Worm (Caenorhabditis elegans) whole organism, L3 larva: ENCODE results near the gene VW02B12L.2.

Experiments
- R02D3.7 ChIP-seq: fragments of 150-350 bp; optimal IDR thresholded peaks from 2 replicates; lab custom pipeline; 2014; ENCODE audit warnings: missing biosample characterization, missing genetic modification characterization
- ZK546.5 ChIP-seq: sonication (generic microtip); optimal IDR thresholded peaks from 2 replicates; lab custom pipeline; 2017; ENCODE audit warnings: missing biosample characterization, missing genetic modification characterization
- aly-2 ChIP-seq: fragments of 150-350 bp; optimal IDR thresholded peaks from 2 replicates; lab custom pipeline; 2014; ENCODE audit warnings: missing biosample characterization, missing genetic modification characterization
- ama-1 ChIP-seq: fragments of 150-350 bp; optimal IDR thresholded peaks from 2 replicates; lab custom pipeline; 2018
- ceh-16 ChIP-seq: sonication (generic microtip); optimal IDR thresholded peaks from 2 replicates; lab custom pipeline; 2017; ENCODE audit warnings: missing biosample characterization, missing genetic modification characterization
- ceh-28 ChIP-seq: fragments of 150-350 bp; optimal IDR thresholded peaks from 2 replicates; lab custom pipeline; 2014; ENCODE audit warnings: missing biosample characterization, missing genetic modification reagents, missing genetic modification characterization
- ceh-82 ChIP-seq: fragments of 150-350 bp; optimal IDR thresholded peaks from 2 replicates; lab custom pipeline; 2014; ENCODE audit warnings: missing biosample characterization, missing genetic modification characterization
- ceh-9 ChIP-seq: sonication (generic microtip); optimal IDR thresholded peaks from 2 replicates; lab custom pipeline; 2018; ENCODE audit warnings: missing biosample characterization, missing genetic modification characterization
- daf-12 ChIP-seq: fragments of 150-350 bp; optimal IDR thresholded peaks from 2 replicates; lab custom pipeline; 2014; ENCODE audit warnings: missing biosample characterization, missing genetic modification reagents, missing genetic modification characterization
- egl-27 ChIP-seq: sonication (generic microtip); optimal IDR thresholded peaks from 4 replicates; lab custom pipeline; 2017; ENCODE audit warnings: missing biosample characterization, missing genetic modification reagents, missing genetic modification characterization
- egl-5 ChIP-seq: fragments of 150-350 bp; optimal IDR thresholded peaks from 2 replicates; lab custom pipeline; 2017; ENCODE audit warnings: missing biosample characterization, missing genetic modification reagents, missing genetic modification characterization, inconsistent platforms
- elt-1 ChIP-seq: fragments of 150-350 bp; optimal IDR thresholded peaks from 2 replicates; lab custom pipeline; 2014; ENCODE audit warnings: missing biosample characterization, missing genetic modification characterization
- elt-2 ChIP-seq: sonication (generic microtip); optimal IDR thresholded peaks from 2 replicates; lab custom pipeline; 2016; ENCODE audit warnings: missing genetic modification reagents, mild to moderate bottlenecking, missing genetic modification characterization, missing compliant biosample characterization
- elt-3 ChIP-seq, 3 experiments: fragments of 150-350 bp in 1 of 3; sonication (generic microtip) in 2 of 3; optimal IDR thresholded peaks; 2 replicates in 2 of 3; 4 replicates in 1 of 3; lab custom pipeline; 2014 to 2017; ENCODE audit warnings: missing biosample characterization in 3 of 3, missing genetic modification characterization in 3 of 3
- eor-1 ChIP-seq, 2 experiments: fragments of 150-350 bp; optimal IDR thresholded peaks; 2 replicates each; lab custom pipeline; 2014 to 2018; ENCODE audit warnings: missing biosample characterization in 2 of 2, missing genetic modification characterization in 2 of 2
- fkh-2 ChIP-seq: fragments of 150-350 bp; optimal IDR thresholded peaks from 2 replicates; lab custom pipeline; 2014; ENCODE audit warnings: missing biosample characterization, missing genetic modification reagents, missing genetic modification characterization
- hmg-11 ChIP-seq: sonication (generic microtip); optimal IDR thresholded peaks from 2 replicates; lab custom pipeline; 2016; ENCODE audit warnings: missing genetic modification characterization, missing compliant biosample characterization
- jun-1 ChIP-seq: fragments of 150-350 bp; optimal IDR thresholded peaks from 2 replicates; lab custom pipeline; 2014; ENCODE audit warnings: missing biosample characterization, missing genetic modification reagents, missing genetic modification characterization
- lin-15B ChIP-seq: fragments of 150-350 bp; optimal IDR thresholded peaks from 2 replicates; lab custom pipeline; 2014; ENCODE audit warnings: missing biosample characterization, missing genetic modification characterization
- lin-39 ChIP-seq: fragments of 150-350 bp; optimal IDR thresholded peaks from 2 replicates; lab custom pipeline; 2018; ENCODE audit warnings: missing biosample characterization, missing genetic modification reagents, missing genetic modification characterization
- lsy-12 ChIP-seq: sonication (generic microtip); optimal IDR thresholded peaks from 2 replicates; lab custom pipeline; 2016; ENCODE audit warnings: mild to moderate bottlenecking, missing genetic modification characterization, missing compliant biosample characterization
- mdl-1 ChIP-seq: fragments of 150-350 bp; optimal IDR thresholded peaks from 2 replicates; lab custom pipeline; 2014; ENCODE audit warnings: missing biosample characterization, missing genetic modification characterization
- mml-1 ChIP-seq: fragments of 150-350 bp; sonication (generic microtip); optimal IDR thresholded peaks from 3 replicates; lab custom pipeline; 2014; ENCODE audit warnings: missing biosample characterization, missing genetic modification characterization
- nfya-1 ChIP-seq: sonication (generic microtip); optimal IDR thresholded peaks from 2 replicates; lab custom pipeline; 2017; ENCODE audit warnings: missing genetic modification characterization, mild to moderate bottlenecking, missing compliant biosample characterization, antibody characterized with exemption, moderate library complexity; ENCODE audit not compliant: insufficient read depth
- nhr-11 ChIP-seq: fragments of 150-350 bp; optimal IDR thresholded peaks from 2 replicates; lab custom pipeline; 2014; ENCODE audit warnings: missing biosample characterization, missing genetic modification characterization
- nhr-12 ChIP-seq: fragments of 150-350 bp; optimal IDR thresholded peaks from 2 replicates; lab custom pipeline; 2014; ENCODE audit warnings: missing biosample characterization, missing genetic modification characterization
- nhr-23 ChIP-seq: fragments of 150-350 bp; optimal IDR thresholded peaks from 2 replicates; lab custom pipeline; 2014; ENCODE audit warnings: missing biosample characterization, missing genetic modification reagents, missing genetic modification characterization
- nhr-237 ChIP-seq: fragments of 150-350 bp; optimal IDR thresholded peaks from 2 replicates; lab custom pipeline; 2014; ENCODE audit warnings: missing biosample characterization, missing genetic modification characterization
- nhr-25 ChIP-seq: sonication (generic microtip); optimal IDR thresholded peaks from 2 replicates; lab custom pipeline; 2017; ENCODE audit warnings: missing biosample characterization, missing genetic modification characterization
- nhr-28 ChIP-seq: fragments of 150-350 bp; optimal IDR thresholded peaks from 2 replicates; lab custom pipeline; 2014; ENCODE audit warnings: missing biosample characterization, missing genetic modification characterization
- nhr-43 ChIP-seq: sonication (generic microtip); optimal IDR thresholded peaks from 2 replicates; lab custom pipeline; 2016; ENCODE audit warnings: mild to moderate bottlenecking, missing genetic modification characterization, missing compliant biosample characterization; ENCODE audit not compliant: poor library complexity, severe bottlenecking
- nhr-67 ChIP-seq: fragments of 150-350 bp; optimal IDR thresholded peaks from 2 replicates; lab custom pipeline; 2014; ENCODE audit warnings: missing biosample characterization, missing genetic modification characterization
- nhr-76 ChIP-seq: fragments of 150-350 bp; sonication (generic microtip); optimal IDR thresholded peaks from 5 replicates; lab custom pipeline; 2014; ENCODE audit warnings: missing biosample characterization, missing genetic modification characterization
- nhr-77 ChIP-seq: fragments of 150-350 bp; optimal IDR thresholded peaks from 2 replicates; lab custom pipeline; 2014; ENCODE audit warnings: missing biosample characterization, missing genetic modification characterization
- pha-4 ChIP-seq: fragments of 150-350 bp; optimal IDR thresholded peaks from 2 replicates; lab custom pipeline; 2014; ENCODE audit warnings: missing biosample characterization, missing genetic modification reagents, missing genetic modification characterization
- pqm-1 ChIP-seq: fragments of 150-350 bp; optimal IDR thresholded peaks from 2 replicates; lab custom pipeline; 2017; ENCODE audit warnings: missing biosample characterization, missing genetic modification characterization, inconsistent platforms
- sea-2 ChIP-seq: fragments of 150-350 bp; sonication (generic microtip); optimal IDR thresholded peaks from 4 replicates; lab custom pipeline; 2014; ENCODE audit warnings: missing biosample characterization, missing genetic modification reagents, missing genetic modification characterization
- skn-1 ChIP-seq: fragments of 150-350 bp; optimal IDR thresholded peaks from 2 replicates; lab custom pipeline; 2014; ENCODE audit warnings: missing biosample characterization, missing genetic modification characterization
- snpc-4 ChIP-seq: fragments of 150-350 bp; optimal IDR thresholded peaks from 2 replicates; lab custom pipeline; 2014; ENCODE audit warnings: missing biosample characterization, missing genetic modification characterization
- tbx-2 ChIP-seq: sonication (generic microtip); optimal IDR thresholded peaks from 2 replicates; lab custom pipeline; 2016; ENCODE audit warnings: mild to moderate bottlenecking, missing genetic modification characterization, missing compliant biosample characterization
- unc-39 ChIP-seq: sonication (generic microtip); optimal IDR thresholded peaks from 4 replicates; lab custom pipeline; 2017; ENCODE audit warnings: missing biosample characterization, missing genetic modification characterization
- unc-62 ChIP-seq: fragments of 150-350 bp; sonication (generic microtip); optimal IDR thresholded peaks from 4 replicates; lab custom pipeline; 2014; ENCODE audit warnings: missing biosample characterization, missing genetic modification reagents, missing genetic modification characterization
- zag-1 ChIP-seq: fragments of 150-350 bp; optimal IDR thresholded peaks from 2 replicates; lab custom pipeline; 2014; ENCODE audit warnings: missing biosample characterization, missing genetic modification characterization
- ztf-11 ChIP-seq: fragments of 150-350 bp; optimal IDR thresholded peaks from 2 replicates; lab custom pipeline; 2014; ENCODE audit warnings: missing biosample characterization, missing genetic modification characterization
- ztf-4 ChIP-seq: fragments of 150-350 bp; optimal IDR thresholded peaks from 2 replicates; lab custom pipeline; 2014; ENCODE audit warnings: missing biosample characterization, missing genetic modification characterization

The VW02B12L.2 gene

DNA sequence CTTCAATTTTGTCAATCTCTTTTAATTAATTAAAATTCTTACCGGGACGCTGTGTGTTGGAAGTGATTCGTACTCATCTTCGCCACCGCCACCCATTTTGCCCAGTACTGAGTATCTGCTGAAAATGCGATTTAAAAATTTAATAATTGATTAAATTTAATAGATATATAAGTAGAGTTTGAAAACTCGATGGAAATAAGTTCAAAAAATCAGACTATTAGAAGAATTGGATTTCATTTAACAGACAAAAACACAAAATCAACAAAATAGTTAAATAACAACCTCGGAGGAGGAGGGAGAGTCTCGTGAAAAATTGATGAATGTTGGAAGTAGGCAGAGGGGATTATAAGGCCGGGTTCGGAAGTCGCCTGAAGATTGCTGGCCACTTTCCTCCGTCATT lies 31.8 kb upstream of the VW02B12L.2 start, which contains the start of gene mfn-1:
Gene mfn-1 (minus strand): TSS at position 101 of the 400 bp plus-strand sequence.
- TF ChIP-seq ceh-9 (tag; lab: Kevin White, UChicago) (no peak), sea-2 (no peak), nhr-77 (no peak), elt-2 (no peak), ztf-11 (tag; lab: Kevin White, UChicago) (no peak), nhr-25 (no peak), zag-1 (tag; lab: Kevin White, UChicago) (no peak)

- TF ChIP-seq elt-2: peak; percentile 65
- peak; percentile 21 for TF ChIP-seq nfya-1 (tag; lab: Kevin White, UChicago)
- no peak for TF ChIP-seq elt-1
- peak; percentile 27 for TF ChIP-seq pha-4
- TF ChIP-seq jun-1 (tag; lab: Kevin White, UChicago): no peak
- peak; percentile 52 for TF ChIP-seq pqm-1 (tag; lab: Kevin White, UChicago)
- no peak for TF ChIP-seq mml-1 (tag; lab: Kevin White, UChicago)
- TF ChIP-seq, all 47 proteins: peak for 4
Observed at ce11 chrII:11469574-11470108, 29.5 kb upstream of the VW02B12L.2 start, which contains the start of gene cisd-1. cisd-1 (minus strand) TSS chrII:11469624.

DNA sequence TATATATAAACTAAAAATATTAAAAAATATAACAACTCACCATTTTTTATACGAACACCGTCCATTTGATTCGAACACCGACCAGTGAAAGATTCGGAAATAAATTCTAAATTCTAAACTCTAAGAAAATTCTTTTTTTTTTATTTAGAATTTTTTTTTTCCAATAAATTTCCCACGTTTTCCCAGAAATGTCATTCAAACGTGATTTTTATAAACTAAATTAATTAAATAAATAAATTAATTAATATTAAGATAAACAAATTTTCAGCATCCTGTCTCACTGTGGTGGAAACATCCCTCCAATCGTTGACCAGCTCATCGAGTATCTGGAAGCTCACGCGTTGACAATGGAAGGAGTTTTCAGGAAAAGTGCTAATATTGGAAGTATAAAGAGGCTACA lies 27.4 kb upstream of the VW02B12L.2 start, which contains the start of gene klp-17:
Gene klp-17 (minus strand): TSS at position 101 of the 400 bp plus-strand sequence.
- TF ChIP-seq sea-2 (no peak), fkh-2 (tag; lab: Kevin White, UChicago) (no peak), nhr-28 (tag; lab: Kevin White, UChicago) (no peak), lsy-12 (no peak), R02D3.7 (no peak), pha-4 (no peak), nhr-76 (tag; lab: Kevin White, UChicago) (no peak), nhr-12 (tag; lab: Kevin White, UChicago) (no peak), hmg-11 (tag; lab: Kevin White, UChicago) (no peak), zag-1 (tag; lab: Kevin White, UChicago) (no peak), ztf-11 (tag; lab: Kevin White, UChicago) (no peak), ceh-82 (no peak), eor-1 (tag; optimal IDR thresholded peaks at IDR 0.05; lab: Kevin White, UChicago) (no peak), elt-3 (tag; optimal IDR thresholded peaks at IDR 0.05; lab: Kevin White, UChicago) (no peak), elt-1 (no peak), aly-2 (tag; lab: Kevin White, UChicago) (no peak), nhr-67 (tag; lab: Kevin White, UChicago) (no peak), jun-1 (tag; lab: Kevin White, UChicago) (no peak)

ce11 chrII:11464427-11464944 lies 24.4 kb upstream of the VW02B12L.2 start, which contains the start of the genes aars-1 and rga-1:
aars-1 (minus strand) TSS chrII:11464497.
rga-1 (plus strand) TSS chrII:11464894.
- TF ChIP-seq ceh-28 (tag; lab: Kevin White, UChicago) (peak; percentile 70), mdl-1 (tag; lab: Kevin White, UChicago) (no peak), hmg-11 (tag; lab: Kevin White, UChicago) (peak; percentile 60), egl-27 (tag; lab: Kevin White, UChicago) (no peak), ceh-16 (no peak), nhr-76 (tag; lab: Kevin White, UChicago) (no peak), pha-4 (peak; percentile 70), unc-39 (tag; lab: Kevin White, UChicago) (no peak), ama-1 (lab: Kevin White, UChicago) (no peak), elt-1 (peak; percentile 34), ztf-4 (no peak), nhr-25 (peak; percentile 83), egl-5 (tag; lab: Kevin White, UChicago) (peak; percentile 55), fkh-2 (tag; lab: Kevin White, UChicago) (peak; percentile 53), nhr-77 (no peak), tbx-2 (tag; lab: Kevin White, UChicago) (no peak), elt-2 (peak; percentile 76), nhr-12 (tag; lab: Kevin White, UChicago) (no peak), daf-12 (no peak), nhr-11 (tag; lab: Kevin White, UChicago) (no peak), sea-2 (no peak), ceh-9 (tag; lab: Kevin White, UChicago) (no peak), lin-15B (tag; lab: Kevin White, UChicago) (peak; percentile 28), ZK546.5 (tag; lab: Kevin White, UChicago) (no peak), nhr-23 (tag; lab: Kevin White, UChicago) (peak; percentile 71), skn-1 (tag; lab: Kevin White, UChicago) (no peak), snpc-4 (tag; lab: Kevin White, UChicago) (peak; percentile 29), unc-62 (GFP tag; lab: Kevin White, UChicago) (no peak), lsy-12 (no peak), lin-39 (tag; lab: Kevin White, UChicago) (no peak), elt-3 (tag; optimal IDR thresholded peaks at IDR 0.05; lab: Kevin White, UChicago) (no peak), nhr-43 (tag; lab: Kevin White, UChicago) (peak; percentile 73), R02D3.7 (peak; percentile 35), ztf-11 (tag; lab: Kevin White, UChicago) (no peak), jun-1 (tag; lab: Kevin White, UChicago) (peak; percentile 47), nhr-237 (tag; lab: Kevin White, UChicago) (no peak)
